Worm (Caenorhabditis elegans) whole organism, early embryonic: Measurements from ENCODE around the gene ugt-42.

ENCODE experiments used
- ama-1 ChIP-seq: fragments of 150-350 bp; optimal IDR thresholded peaks from 2 replicates; lab custom pipeline; 2014
- ceh-13 ChIP-seq: fragments of 200-800 bp; sonication (Bioruptor generic); optimal IDR thresholded peaks from 2 replicates; lab custom pipeline; 2018; ENCODE audit warnings: mild to moderate bottlenecking, missing genetic modification characterization, missing compliant biosample characterization
- ceh-36 ChIP-seq: sonication (generic microtip); optimal IDR thresholded peaks from 2 replicates; lab custom pipeline; 2016; ENCODE audit warnings: missing genetic modification characterization, inconsistent platforms, missing compliant biosample characterization
- hmbx-1 ChIP-seq: sonication (generic microtip); optimal IDR thresholded peaks from 2 replicates; lab custom pipeline; 2016; ENCODE audit warnings: mild to moderate bottlenecking, missing genetic modification characterization, missing compliant biosample characterization
- pes-1 ChIP-seq: fragments of 200-800 bp; sonication (Bioruptor generic); IDR thresholded peaks from 2 replicates; pipeline ENCODE4 v1.3.6; 2022; ENCODE audit warnings: missing genetic modification reagents, missing genetic modification characterization, missing compliant biosample characterization
- tbx-37 ChIP-seq: fragments of 200-800 bp; sonication (Bioruptor generic); conservative IDR thresholded peaks from 2 replicates; pipeline ENCODE4 v1.3.6; 2022; ENCODE audit warnings: missing genetic modification reagents, missing genetic modification characterization, missing compliant biosample characterization

DNA sequence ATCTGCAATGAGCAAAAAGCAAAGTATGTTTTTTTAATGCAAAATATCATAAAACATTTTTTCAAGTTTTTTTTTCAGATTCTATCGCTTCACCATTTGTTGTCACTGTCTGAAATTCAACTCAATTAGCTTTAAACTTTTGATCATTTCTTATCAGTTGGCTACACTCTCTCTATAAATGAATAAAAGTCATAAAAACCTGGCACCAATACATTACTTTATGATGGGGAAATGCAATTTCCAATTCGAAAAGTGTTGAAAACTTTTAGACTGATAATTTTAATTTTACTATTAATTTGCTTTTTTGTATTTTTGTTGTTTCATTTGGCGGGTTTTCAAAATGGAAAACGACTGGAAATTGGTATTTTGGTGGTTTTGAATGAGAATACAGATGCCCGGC lies 36.9 kb downstream of the ugt-42 start, which contains the start of gene F31F4.1:
- TF ChIP-seq ama-1 (lab: Kevin White, UChicago) (no peak), hmbx-1 (tag; lab: Kevin White, UChicago) (no peak), ceh-36 (tag; lab: Kevin White, UChicago) (no peak), ceh-13 (GFP tag; lab: Kevin White, UChicago) (no peak), pes-1 (no peak), tbx-37 (GFP tag; lab: Robert Waterston, UW) (no peak)
